Fruit fly (Drosophila melanogaster) whole organism, adult: ENCODE results near the gene cDIP.

ENCODE experiments used
- CG11617 ChIP-seq: fragments of 200-800 bp; sonication (Bioruptor generic); optimal IDR thresholded peaks from 2 replicates; lab custom pipeline; 2017; ENCODE audit warnings: mild to moderate bottlenecking, missing biosample characterization, missing genetic modification reagents, missing genetic modification characterization
- CG12768 ChIP-seq: fragments of 200-800 bp; sonication (Bioruptor generic); optimal IDR thresholded peaks from 2 replicates; lab custom pipeline; 2017; ENCODE audit warnings: missing biosample characterization, missing genetic modification characterization, mild to moderate bottlenecking, moderate library complexity, missing genetic modification reagents
- CG14711 ChIP-seq: fragments of 200-800 bp; sonication (Bioruptor generic); optimal IDR thresholded peaks from 2 replicates; lab custom pipeline; 2018; ENCODE audit warnings: missing biosample characterization, mild to moderate bottlenecking, missing genetic modification characterization, moderate library complexity
- CG1620 ChIP-seq: fragments of 200-800 bp; sonication (Bioruptor generic); optimal IDR thresholded peaks from 2 replicates; lab custom pipeline; 2016; ENCODE audit warnings: missing biosample characterization, missing genetic modification characterization
- CG33017 ChIP-seq: fragments of 200-800 bp; sonication (Bioruptor generic); optimal IDR thresholded peaks from 2 replicates; lab custom pipeline; 2018; ENCODE audit warnings: missing biosample characterization, mild to moderate bottlenecking, missing genetic modification characterization, moderate library complexity
- CG5204 ChIP-seq: fragments of 200-800 bp; sonication (Bioruptor generic); optimal IDR thresholded peaks from 2 replicates; lab custom pipeline; 2016; ENCODE audit warnings: missing biosample characterization, missing genetic modification characterization
- CG7045 ChIP-seq: fragments of 200-800 bp; sonication (Bioruptor generic); optimal IDR thresholded peaks from 2 replicates; lab custom pipeline; 2017; ENCODE audit warnings: missing biosample characterization, mild to moderate bottlenecking, missing genetic modification characterization
- CG7101 ChIP-seq: fragments of 200-800 bp; sonication (Bioruptor generic); optimal IDR thresholded peaks from 2 replicates; lab custom pipeline; 2018; ENCODE audit warnings: missing biosample characterization, mild to moderate bottlenecking, missing genetic modification characterization, moderate library complexity
- Clk ChIP-seq: fragments of 200-800 bp; sonication (Bioruptor generic); optimal IDR thresholded peaks from 2 replicates; lab custom pipeline; 2017; ENCODE audit warnings: missing biosample characterization, missing genetic modification characterization
- Crg-1 ChIP-seq: fragments of 200-800 bp; sonication (Bioruptor generic); optimal IDR thresholded peaks from 2 replicates; lab custom pipeline; 2016; ENCODE audit warnings: missing biosample characterization, missing genetic modification characterization
- Hr96 ChIP-seq: fragments of 200-800 bp; sonication (Bioruptor generic); optimal IDR thresholded peaks from 2 replicates; lab custom pipeline; 2016; ENCODE audit warnings: missing biosample characterization, missing genetic modification characterization
- Mnt ChIP-seq: fragments of 200-800 bp; sonication (Bioruptor generic); optimal IDR thresholded peaks from 2 replicates; lab custom pipeline; 2016; ENCODE audit warnings: missing biosample characterization, mild to moderate bottlenecking, missing genetic modification characterization
- bab1 ChIP-seq: fragments of 200-800 bp; sonication (Bioruptor generic); optimal IDR thresholded peaks from 3 replicates; lab custom pipeline; 2019; ENCODE audit warnings: missing biosample characterization, mild to moderate bottlenecking, missing genetic modification characterization, moderate library complexity
- cic ChIP-seq: fragments of 200-800 bp; sonication (Bioruptor generic); optimal IDR thresholded peaks from 2 replicates; lab custom pipeline; 2017; ENCODE audit warnings: missing biosample characterization, mild to moderate bottlenecking, missing genetic modification characterization, moderate library complexity
- cnc ChIP-seq, 2 experiments: fragments of >200 bp; optimal IDR thresholded peaks; 2 replicates each; lab custom pipeline; 2017
- kay ChIP-seq: fragments of 200-800 bp; sonication (Bioruptor generic); peaks from one replicate; lab custom pipeline; 2016; ENCODE audit warnings: missing biosample characterization, missing genetic modification characterization, borderline replicate concordance
- ovo ChIP-seq: fragments of 200-800 bp; sonication (Bioruptor generic); optimal IDR thresholded peaks from 2 replicates; lab custom pipeline; 2016; ENCODE audit warnings: missing biosample characterization, missing genetic modification characterization
- pad ChIP-seq: fragments of 200-800 bp; sonication (Bioruptor generic); optimal IDR thresholded peaks from 3 replicates; lab custom pipeline; 2017; ENCODE audit warnings: missing biosample characterization, missing genetic modification characterization, mild to moderate bottlenecking, moderate library complexity, missing genetic modification reagents
- tj ChIP-seq: fragments of 200-800 bp; sonication (Bioruptor generic); optimal IDR thresholded peaks from 3 replicates; lab custom pipeline; 2017; ENCODE audit warnings: missing biosample characterization, mild to moderate bottlenecking, missing genetic modification characterization, moderate library complexity
- toe ChIP-seq: fragments of 200-800 bp; sonication (Bioruptor generic); optimal IDR thresholded peaks from 2 replicates; lab custom pipeline; 2016; ENCODE audit warnings: missing biosample characterization, missing genetic modification characterization

Gene cDIP

DNA sequence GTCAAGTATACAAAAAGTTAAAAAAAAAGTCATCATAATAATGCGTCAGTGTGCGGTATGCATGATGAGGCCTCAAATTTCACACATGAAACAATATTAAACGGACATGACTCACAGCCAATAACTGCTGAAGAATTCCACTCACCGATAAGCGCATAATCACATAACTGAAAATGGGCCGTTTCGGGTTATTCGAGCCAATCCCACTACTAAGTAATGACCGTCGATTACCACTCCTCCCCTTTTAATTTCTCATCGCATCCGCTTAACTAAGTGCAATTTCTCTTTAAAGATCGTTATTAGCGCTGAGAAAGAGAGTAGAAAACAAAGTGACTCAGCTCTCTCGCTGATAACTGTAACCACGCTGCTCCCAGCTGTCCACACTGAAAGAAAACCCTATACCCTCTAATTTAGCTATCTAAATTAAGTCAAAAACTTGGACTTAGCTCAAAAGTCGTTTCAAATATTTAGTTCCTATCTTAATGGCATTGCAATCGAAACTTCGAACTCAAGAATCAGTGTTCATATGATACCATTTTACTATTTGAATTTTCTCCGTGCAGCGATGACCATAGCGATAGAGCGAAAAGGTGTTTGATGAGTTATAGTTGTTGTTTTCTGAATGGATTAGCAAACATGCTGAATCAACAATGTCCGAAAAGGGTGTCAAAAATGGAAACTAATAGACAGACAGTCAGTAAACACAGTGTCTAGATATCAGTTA lies 48.0 kb downstream of the cDIP start:
- TF ChIP-seq Hr96 (GFP tag; lab: Kevin White, UChicago), result no peak
- TF ChIP-seq CG33017 (tag; lab: Kevin White, UChicago), result peak; percentile 86
- TF ChIP-seq cic (GFP tag; lab: Kevin White, UChicago), result peak; percentile 9
- TF ChIP-seq Clk (GFP tag; lab: Kevin White, UChicago), result no peak
- no peak for TF ChIP-seq cnc (optimal IDR thresholded peaks at IDR 0.05; lab: Kevin White, UChicago)
- TF ChIP-seq CG12768 (GFP tag; lab: Kevin White, UChicago), result peak; percentile 57
- peak; percentile 75 for TF ChIP-seq CG14711 (tag; lab: Kevin White, UChicago)
- peak; percentile 76 for TF ChIP-seq CG11617
- peak; percentile 48 for TF ChIP-seq Crg-1 (GFP tag; lab: Kevin White, UChicago)
- peak; percentile 7 for TF ChIP-seq CG7045 (GFP tag; lab: Kevin White, UChicago)
- TF ChIP-seq bab1 (GFP tag; lab: Kevin White, UChicago), result peak; percentile 81
- TF ChIP-seq CG1620 (GFP tag; lab: Kevin White, UChicago), result peak; percentile 58
- TF ChIP-seq CG7101, result peak; percentile 77
- TF ChIP-seq Mnt, result peak; percentile 43
- no peak for TF ChIP-seq pad (GFP tag; lab: Kevin White, UChicago)
- TF ChIP-seq tj, result peak; percentile 40
- peak; percentile 81 for TF ChIP-seq ovo (GFP tag; lab: Kevin White, UChicago)
- no peak for TF ChIP-seq kay
- TF ChIP-seq toe (GFP tag; lab: Kevin White, UChicago), result no peak

DNA sequence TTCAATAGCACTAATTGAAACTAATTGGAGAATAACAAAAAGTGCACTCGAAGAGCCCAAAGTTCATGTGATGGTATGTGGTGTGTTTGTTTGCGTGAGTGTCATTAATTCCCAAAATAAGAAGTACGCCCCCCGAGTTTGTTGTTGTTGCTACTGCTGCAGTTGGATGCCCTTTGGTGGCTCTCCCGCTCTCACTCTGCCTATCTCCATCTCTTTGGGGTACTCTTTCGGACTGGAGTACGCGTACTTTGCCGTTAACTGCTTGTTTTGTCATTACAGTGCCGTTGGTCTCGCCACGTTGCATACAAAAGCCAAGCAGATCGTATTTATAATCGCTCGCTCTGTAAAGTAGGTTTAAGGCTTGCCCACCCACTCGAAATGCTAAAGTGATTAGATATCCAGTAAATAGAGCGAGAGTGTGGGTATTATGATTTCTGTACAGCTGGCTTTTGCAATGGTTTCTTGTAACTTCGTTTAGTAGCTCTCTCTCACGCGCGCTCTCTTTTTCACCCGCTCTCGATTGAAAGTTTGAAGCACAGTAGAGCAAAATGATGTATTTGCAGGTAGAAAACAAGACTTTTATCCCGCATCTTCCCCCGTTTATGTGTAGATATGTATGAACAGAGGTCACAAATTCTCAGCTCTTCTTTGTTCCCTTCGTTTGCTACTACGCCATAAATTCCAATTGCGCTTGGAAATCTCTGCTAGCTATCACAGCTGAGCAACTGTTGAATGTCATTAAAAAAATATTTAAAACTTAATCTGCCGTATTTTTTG lies 48.7 kb downstream of the cDIP start:
- TF ChIP-seq pad (GFP tag; lab: Kevin White, UChicago) (peak; percentile 91), CG7101 (no peak), CG7045 (GFP tag; lab: Kevin White, UChicago) (no peak), CG1620 (GFP tag; lab: Kevin White, UChicago) (no peak), CG14711 (tag; lab: Kevin White, UChicago) (no peak), kay (no peak), CG11617 (no peak), cnc (optimal IDR thresholded peaks at IDR 0.05; lab: Kevin White, UChicago) (no peak), bab1 (GFP tag; lab: Kevin White, UChicago) (no peak), tj (peak; percentile 8), ovo (GFP tag; lab: Kevin White, UChicago) (peak; percentile 21), toe (GFP tag; lab: Kevin White, UChicago) (no peak), Mnt (peak; percentile 17), CG33017 (tag; lab: Kevin White, UChicago) (no peak), Crg-1 (GFP tag; lab: Kevin White, UChicago) (no peak), Hr96 (GFP tag; lab: Kevin White, UChicago) (no peak), Clk (GFP tag; lab: Kevin White, UChicago) (no peak), CG12768 (GFP tag; lab: Kevin White, UChicago) (peak; percentile 64), cic (GFP tag; lab: Kevin White, UChicago) (peak; percentile 62), CG5204 (GFP tag; lab: Kevin White, UChicago) (no peak)

DNA sequence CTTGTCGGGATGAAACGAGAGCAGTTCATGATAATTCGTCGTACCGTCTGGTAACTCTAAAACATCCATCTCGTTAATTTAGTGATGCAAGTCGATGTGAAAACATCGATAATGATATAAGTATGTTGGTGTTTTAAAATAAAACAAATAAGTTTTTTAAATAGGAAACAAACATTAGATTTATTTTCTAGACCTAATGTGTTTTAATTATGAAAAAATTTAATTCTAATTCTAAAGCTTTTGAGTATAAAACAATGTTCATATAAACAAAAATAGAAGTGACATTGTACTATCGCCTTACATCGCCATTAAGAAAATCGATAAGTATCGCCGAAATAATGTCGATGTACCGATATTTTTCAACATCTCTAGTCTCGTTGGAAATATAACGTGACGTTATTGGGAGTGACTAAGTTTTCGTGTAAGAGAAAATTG lies 49.8 kb downstream of the cDIP start, which contains the start of gene Rab11:
Gene Rab11 (plus strand): TSS at position 363 of the 435 bp plus-strand sequence.
- peak; percentile 39 for TF ChIP-seq CG14711 (tag; lab: Kevin White, UChicago)
- peak; percentile 52 for TF ChIP-seq CG7101
- peak; percentile 30 for TF ChIP-seq tj
- TF ChIP-seq Mnt, result peak; percentile 62
- peak; percentile 3 for TF ChIP-seq Clk (GFP tag; lab: Kevin White, UChicago)
- peak; percentile 39 for TF ChIP-seq CG7045 (GFP tag; lab: Kevin White, UChicago)
- peak; percentile 7 for TF ChIP-seq CG33017 (tag; lab: Kevin White, UChicago)
- TF ChIP-seq ovo (GFP tag; lab: Kevin White, UChicago), result peak; percentile 33
- TF ChIP-seq cnc (optimal IDR thresholded peaks at IDR 0.05; lab: Kevin White, UChicago), result no peak
- peak; percentile 75 for TF ChIP-seq bab1 (GFP tag; lab: Kevin White, UChicago)
- peak; percentile 26 for TF ChIP-seq pad (GFP tag; lab: Kevin White, UChicago)
- TF ChIP-seq CG12768 (GFP tag; lab: Kevin White, UChicago), result no peak
- no peak for TF ChIP-seq kay
- no peak for TF ChIP-seq CG5204 (GFP tag; lab: Kevin White, UChicago)
- TF ChIP-seq Hr96 (GFP tag; lab: Kevin White, UChicago), result no peak
- no peak for TF ChIP-seq cic (GFP tag; lab: Kevin White, UChicago)
- TF ChIP-seq toe (GFP tag; lab: Kevin White, UChicago), result no peak
- peak; percentile 60 for TF ChIP-seq CG1620 (GFP tag; lab: Kevin White, UChicago)
- TF ChIP-seq CG11617, result peak; percentile 78
- peak; percentile 54 for TF ChIP-seq Crg-1 (GFP tag; lab: Kevin White, UChicago)

DNA sequence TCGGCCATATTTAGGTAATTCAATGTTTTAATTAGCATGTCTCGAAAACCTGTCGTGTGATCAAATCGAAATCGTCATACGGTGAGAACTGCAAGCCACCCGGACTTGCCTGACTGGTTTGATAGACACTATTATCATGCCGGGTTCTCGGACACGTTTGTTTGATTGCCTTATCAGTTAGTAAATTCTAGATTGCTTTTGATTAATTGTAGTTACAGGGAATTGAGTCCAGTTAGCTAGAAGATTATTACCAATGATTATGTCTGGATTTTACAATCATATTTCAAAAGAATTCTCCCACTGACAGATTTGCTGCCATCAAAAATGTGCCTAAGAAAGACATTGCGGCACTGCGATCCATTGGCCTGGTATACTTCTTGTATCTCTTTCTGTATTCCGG lies 51.2 kb downstream of the cDIP start:
- no peak for TF ChIP-seq cnc (optimal IDR thresholded peaks at IDR 0.05; lab: Kevin White, UChicago)
- no peak for TF ChIP-seq toe (GFP tag; lab: Kevin White, UChicago)
- no peak for TF ChIP-seq Hr96 (GFP tag; lab: Kevin White, UChicago)
- TF ChIP-seq Clk (GFP tag; lab: Kevin White, UChicago), result no peak
- TF ChIP-seq kay, result no peak
- no peak for TF ChIP-seq CG14711 (tag; lab: Kevin White, UChicago)
- no peak for TF ChIP-seq Crg-1 (GFP tag; lab: Kevin White, UChicago)
- no peak for TF ChIP-seq CG7045 (GFP tag; lab: Kevin White, UChicago)
- no peak for TF ChIP-seq tj
- TF ChIP-seq CG1620 (GFP tag; lab: Kevin White, UChicago), result no peak
- no peak for TF ChIP-seq ovo (GFP tag; lab: Kevin White, UChicago)
- TF ChIP-seq cic (GFP tag; lab: Kevin White, UChicago), result no peak
- no peak for TF ChIP-seq CG11617
- TF ChIP-seq CG5204 (GFP tag; lab: Kevin White, UChicago), result no peak
